Fruit fly (Drosophila melanogaster) whole organism, pupa: ENCODE measurements around the gene ppk23.

Experiments used
- CG10348 ChIP-seq: fragments of 200-800 bp; sonication (Bioruptor generic); IDR thresholded peaks from 2 replicates; pipeline ENCODE4 v1.3.6; 2022; ENCODE audit warnings: missing biosample characterization, missing genetic modification characterization
- CG13204 ChIP-seq: fragments of 200-800 bp; sonication (Bioruptor generic); optimal IDR thresholded peaks from 2 replicates; lab custom pipeline; 2018; ENCODE audit warnings: missing biosample characterization, mild to moderate bottlenecking, missing genetic modification characterization, moderate library complexity
- CG32121 ChIP-seq: fragments of 200-800 bp; sonication (Bioruptor generic); IDR thresholded peaks from 2 replicates; pipeline ENCODE4 v1.3.6; 2022; ENCODE audit warnings: missing biosample characterization, missing genetic modification characterization
- CG4496 ChIP-seq: fragments of 200-800 bp; sonication (Bioruptor generic); IDR thresholded peaks from 3 replicates; pipeline ENCODE4 v1.3.6; 2022; ENCODE audit warnings: missing biosample characterization, missing genetic modification characterization
- fd96Ca ChIP-seq: fragments of 200-800 bp; sonication (Bioruptor generic); IDR thresholded peaks from 3 replicates; pipeline ENCODE4 v1.3.6; 2022; ENCODE audit warnings: missing biosample characterization, missing genetic modification characterization
- gl ChIP-seq: fragments of 200-800 bp; sonication (Bioruptor generic); optimal IDR thresholded peaks from 2 replicates; lab custom pipeline; 2018; ENCODE audit warnings: missing biosample characterization, mild to moderate bottlenecking, missing genetic modification characterization

DNA sequence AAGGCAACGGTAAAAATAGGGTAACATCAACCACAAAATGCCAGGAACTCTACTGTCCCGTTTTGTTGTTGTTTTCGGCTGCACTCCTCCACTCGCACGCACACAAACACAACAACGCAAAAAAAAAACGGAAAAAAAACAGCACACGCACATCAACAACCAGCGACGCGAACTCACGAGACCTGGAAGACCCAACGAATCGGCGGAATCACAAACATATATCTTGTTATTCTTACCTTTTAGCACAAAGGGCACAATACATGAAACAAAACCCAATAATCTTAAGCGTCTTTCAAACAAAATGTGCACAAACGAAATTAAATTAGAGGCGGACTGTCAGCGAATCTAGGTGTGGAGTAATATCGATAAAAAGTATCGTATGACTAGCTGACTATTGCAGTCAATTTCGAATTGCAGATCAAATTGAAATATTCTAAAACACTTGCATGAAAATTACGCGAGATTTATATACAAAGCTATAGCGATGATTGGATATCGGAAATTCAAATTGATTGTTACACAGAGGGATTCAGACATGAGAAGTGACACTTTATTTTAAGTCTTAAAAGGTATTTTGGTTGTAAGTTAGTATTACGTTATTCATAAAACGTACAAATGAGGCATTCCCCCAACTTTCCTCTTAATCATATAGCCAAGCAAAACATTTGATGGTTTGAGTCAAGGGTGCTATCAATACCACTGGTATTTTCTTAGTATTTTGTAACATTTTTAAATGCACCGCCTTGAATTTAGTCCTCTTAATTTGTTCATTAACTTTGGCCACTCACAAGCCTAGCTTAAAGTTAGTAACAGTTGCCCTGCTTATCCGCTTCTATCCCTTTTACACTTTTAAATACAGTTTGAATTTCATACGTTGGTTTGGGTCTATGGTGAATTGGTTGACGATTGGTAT lies 10.1 kb upstream of the ppk23 start, which contains the start of gene Ankle2:
- TF ChIP-seq CG10348 (no peak), CG13204 (GFP tag; lab: Kevin White, UChicago) (no peak), gl (tag; lab: Kevin White, UChicago) (no peak), CG4496 (GFP tag; lab: Robert Waterston, UW) (no peak), CG32121 (0 out of 2 replicates have a peak, but pooled peaks have one; percentile 20), fd96Ca (no peak)
